Fruit fly (Drosophila melanogaster): ENCODE measurements around the gene Xrcc2.

Gene Xrcc2

dm6 chrX:18523146-18523812 is 23.4 kb downstream of the Xrcc2 start:
- TF ChIP-seq toe (GFP tag; optimal IDR thresholded peaks at IDR 0.05), result no peak

- TF ChIP-seq tj (GFP tag; optimal IDR thresholded peaks at IDR 0.05) (no peak), Mnt (GFP tag; optimal IDR thresholded peaks at IDR 0.05) (peak; percentile 31), cic (GFP tag; optimal IDR thresholded peaks at IDR 0.05) (peak; percentile 87)
These were observed 24.8 kb downstream of the Xrcc2 start for dm6 chrX:18524594-18525266.

- TF ChIP-seq CG5204 (GFP tag; optimal IDR thresholded peaks at IDR 0.05) (no peak), CG12768 (GFP tag; optimal IDR thresholded peaks at IDR 0.05) (no peak), kay (GFP tag; ENCODE audit: borderline replicate concordance) (no peak), bab1 (GFP tag; optimal IDR thresholded peaks at IDR 0.05) (no peak)
These were observed 28.3 kb downstream of the Xrcc2 start, which contains the start of the genes CG15042 and CG15047 for dm6 chrX:18528166-18528733. Gene CG15042, minus strand, starts transcription at chrX:18528266. Gene CG15047, plus strand, starts transcription at chrX:18528683.

- TF ChIP-seq Clk (GFP tag; optimal IDR thresholded peaks at IDR 0.05) (no peak), tj (GFP tag; optimal IDR thresholded peaks at IDR 0.05) (no peak), CG11617 (GFP tag; optimal IDR thresholded peaks at IDR 0.05) (no peak), kay (GFP tag; ENCODE audit: borderline replicate concordance) (peak; percentile 28), cnc (optimal IDR thresholded peaks at IDR 0.05) (no peak), CG12768 (GFP tag; optimal IDR thresholded peaks at IDR 0.05) (no peak)
These were observed 33.4 kb downstream of the Xrcc2 start for dm6 chrX:18533308-18533707.

- no peak for TF ChIP-seq toe (GFP tag; optimal IDR thresholded peaks at IDR 0.05)
- no peak for TF ChIP-seq ovo (GFP tag; optimal IDR thresholded peaks at IDR 0.05)
- no peak for TF ChIP-seq Clk (GFP tag; optimal IDR thresholded peaks at IDR 0.05)
- TF ChIP-seq Crg-1 (GFP tag; optimal IDR thresholded peaks at IDR 0.05), result no peak
- peak; percentile 23 for TF ChIP-seq tj (GFP tag; optimal IDR thresholded peaks at IDR 0.05)
- no peak for TF ChIP-seq CG7045 (GFP tag; optimal IDR thresholded peaks at IDR 0.05)
- TF ChIP-seq Hr96 (GFP tag; optimal IDR thresholded peaks at IDR 0.05), result no peak
- TF ChIP-seq Mnt (GFP tag; optimal IDR thresholded peaks at IDR 0.05), result no peak
- no peak for TF ChIP-seq CG1620 (GFP tag; optimal IDR thresholded peaks at IDR 0.05)
- peak; percentile 18 for TF ChIP-seq cic (GFP tag; optimal IDR thresholded peaks at IDR 0.05)
- peak; percentile 19 for TF ChIP-seq bab1 (GFP tag; optimal IDR thresholded peaks at IDR 0.05)
- no peak for TF ChIP-seq pad (GFP tag; optimal IDR thresholded peaks at IDR 0.05)
- no peak for TF ChIP-seq cnc (optimal IDR thresholded peaks at IDR 0.05)
- no peak for TF ChIP-seq CG12768 (GFP tag; optimal IDR thresholded peaks at IDR 0.05)
- TF ChIP-seq CG11617 (GFP tag; optimal IDR thresholded peaks at IDR 0.05), result no peak
- TF ChIP-seq CG14711 (tag; optimal IDR thresholded peaks at IDR 0.05), result no peak
- no peak for TF ChIP-seq CG5204 (GFP tag; optimal IDR thresholded peaks at IDR 0.05)
- no peak for TF ChIP-seq kay (GFP tag; ENCODE audit: borderline replicate concordance)
- no peak for TF ChIP-seq CG7101 (tag; optimal IDR thresholded peaks at IDR 0.05)
- no peak for TF ChIP-seq CG33017 (tag; optimal IDR thresholded peaks at IDR 0.05)
These were observed 34.5 kb downstream of the Xrcc2 start for dm6 chrX:18534393-18534792.

dm6 chrX:18537066-18537759 is 37.3 kb downstream of the Xrcc2 start:
- TF ChIP-seq CG1620 (GFP tag; optimal IDR thresholded peaks at IDR 0.05) (no peak), CG5204 (GFP tag; optimal IDR thresholded peaks at IDR 0.05) (no peak), CG12768 (GFP tag; optimal IDR thresholded peaks at IDR 0.05) (no peak), toe (GFP tag; optimal IDR thresholded peaks at IDR 0.05) (no peak), bab1 (GFP tag; optimal IDR thresholded peaks at IDR 0.05) (no peak), pad (GFP tag; optimal IDR thresholded peaks at IDR 0.05) (no peak), CG33017 (tag; optimal IDR thresholded peaks at IDR 0.05) (no peak), Mnt (GFP tag; optimal IDR thresholded peaks at IDR 0.05) (no peak), CG7101 (tag; optimal IDR thresholded peaks at IDR 0.05) (no peak), Crg-1 (GFP tag; optimal IDR thresholded peaks at IDR 0.05) (no peak), CG11617 (GFP tag; optimal IDR thresholded peaks at IDR 0.05) (no peak)
